Fruit fly (Drosophila melanogaster): ENCODE measurements around the gene CanB.

Gene CanB

dm6 chrX:5332259-5332862 is at the start of gene CanB:
CanB (plus strand) TSS chrX:5332499.
- TF ChIP-seq ttk (optimal IDR thresholded peaks at IDR 0.05) (no peak), psq (optimal IDR thresholded peaks at IDR 0.05) (no peak), insv (optimal IDR thresholded peaks at IDR 0.05) (no peak), Myc (optimal IDR thresholded peaks at IDR 0.05) (no peak), h (optimal IDR thresholded peaks at IDR 0.05) (no peak), Sin3A (optimal IDR thresholded peaks at IDR 0.05) (no peak)

DNA sequence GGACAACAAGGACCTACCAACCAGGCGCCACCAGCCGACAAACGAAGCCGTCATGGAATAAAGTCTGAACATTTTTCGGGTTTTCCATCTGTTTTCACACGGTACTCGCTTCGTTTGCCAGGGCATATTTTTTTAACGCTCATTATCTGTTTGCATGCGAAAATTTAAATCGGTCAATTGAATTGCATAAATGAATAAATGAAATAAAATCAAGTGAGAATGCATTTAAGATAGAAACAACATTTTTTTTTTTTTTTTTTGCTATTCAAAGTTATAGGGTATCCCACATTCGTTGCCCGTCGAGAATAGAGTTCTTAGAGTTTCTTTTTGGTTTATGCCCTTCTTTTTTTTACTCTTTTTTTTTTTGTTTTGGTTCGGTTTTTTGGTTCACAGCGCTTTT is 46.5 kb upstream of the CanB start:
- TF ChIP-seq insv (optimal IDR thresholded peaks at IDR 0.05) (no peak), psq (optimal IDR thresholded peaks at IDR 0.05) (no peak)

DNA sequence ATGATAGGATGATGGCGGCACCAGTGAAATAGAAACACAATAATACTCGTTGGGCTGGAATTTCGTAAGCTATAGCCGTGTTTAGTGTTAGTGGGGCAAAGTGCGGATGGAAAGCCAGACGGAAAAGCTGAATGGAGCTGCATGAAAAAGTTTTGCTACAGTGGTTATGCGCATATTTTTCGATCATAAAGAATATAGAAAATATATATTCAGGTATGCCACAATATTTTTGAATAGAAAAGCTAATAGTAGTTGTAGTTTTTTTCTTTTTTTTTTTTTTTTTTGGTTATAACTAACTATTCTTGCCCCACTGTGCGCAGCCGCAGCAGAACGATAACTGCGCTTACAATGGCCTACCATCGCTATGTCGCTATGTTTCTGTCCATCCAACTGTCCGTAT is 45.8 kb upstream of the CanB start:
- TF ChIP-seq insv (optimal IDR thresholded peaks at IDR 0.05) (no peak), Myc (optimal IDR thresholded peaks at IDR 0.05) (no peak), Sin3A (optimal IDR thresholded peaks at IDR 0.05) (no peak), psq (optimal IDR thresholded peaks at IDR 0.05) (no peak), ttk (optimal IDR thresholded peaks at IDR 0.05) (no peak), h (optimal IDR thresholded peaks at IDR 0.05) (no peak)

- TF ChIP-seq insv (optimal IDR thresholded peaks at IDR 0.05) (no peak), psq (optimal IDR thresholded peaks at IDR 0.05) (no peak), ttk (optimal IDR thresholded peaks at IDR 0.05) (no peak), h (optimal IDR thresholded peaks at IDR 0.05) (no peak), Myc (optimal IDR thresholded peaks at IDR 0.05) (no peak), Sin3A (optimal IDR thresholded peaks at IDR 0.05) (no peak)
Observed at dm6 chrX:5289692-5290091, 42.6 kb upstream of the CanB start.

dm6 chrX:5293141-5293540 is 39.2 kb upstream of the CanB start:
- TF ChIP-seq Myc (optimal IDR thresholded peaks at IDR 0.05), result no peak
- no peak for TF ChIP-seq h (optimal IDR thresholded peaks at IDR 0.05)
- TF ChIP-seq ttk (optimal IDR thresholded peaks at IDR 0.05), result no peak

- TF ChIP-seq Myc (optimal IDR thresholded peaks at IDR 0.05), result no peak
- TF ChIP-seq insv (optimal IDR thresholded peaks at IDR 0.05), result no peak
- TF ChIP-seq psq (optimal IDR thresholded peaks at IDR 0.05), result no peak
Observed at dm6 chrX:5295766-5296165, 36.5 kb upstream of the CanB start, which contains the start of gene CG42749. CG42749 (plus strand) TSS chrX:5296066.

DNA sequence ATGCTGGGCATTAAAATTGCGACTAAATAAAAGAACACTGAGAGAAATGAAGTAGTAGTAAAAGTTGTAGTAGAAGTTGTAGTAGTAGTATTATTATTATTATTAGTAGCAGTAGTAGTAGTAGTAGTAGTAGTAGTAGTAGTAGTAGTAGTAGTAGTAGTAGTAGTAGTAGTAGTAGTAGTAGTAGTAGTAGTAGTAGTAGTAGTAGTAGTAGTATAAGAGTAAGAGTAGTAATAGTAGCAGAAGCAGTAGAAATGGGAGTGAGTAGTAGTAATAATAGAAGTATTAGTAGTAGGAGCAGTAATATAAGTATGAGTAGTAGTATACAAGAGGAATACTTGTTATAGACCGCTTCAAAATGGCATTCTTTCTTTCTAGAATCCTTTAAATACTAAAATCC is 32.3 kb upstream of the CanB start:
- no peak for TF ChIP-seq Sin3A (optimal IDR thresholded peaks at IDR 0.05)
- TF ChIP-seq Myc (optimal IDR thresholded peaks at IDR 0.05), result no peak
- TF ChIP-seq insv (optimal IDR thresholded peaks at IDR 0.05), result no peak
- no peak for TF ChIP-seq ttk (optimal IDR thresholded peaks at IDR 0.05)
- no peak for TF ChIP-seq psq (optimal IDR thresholded peaks at IDR 0.05)

DNA sequence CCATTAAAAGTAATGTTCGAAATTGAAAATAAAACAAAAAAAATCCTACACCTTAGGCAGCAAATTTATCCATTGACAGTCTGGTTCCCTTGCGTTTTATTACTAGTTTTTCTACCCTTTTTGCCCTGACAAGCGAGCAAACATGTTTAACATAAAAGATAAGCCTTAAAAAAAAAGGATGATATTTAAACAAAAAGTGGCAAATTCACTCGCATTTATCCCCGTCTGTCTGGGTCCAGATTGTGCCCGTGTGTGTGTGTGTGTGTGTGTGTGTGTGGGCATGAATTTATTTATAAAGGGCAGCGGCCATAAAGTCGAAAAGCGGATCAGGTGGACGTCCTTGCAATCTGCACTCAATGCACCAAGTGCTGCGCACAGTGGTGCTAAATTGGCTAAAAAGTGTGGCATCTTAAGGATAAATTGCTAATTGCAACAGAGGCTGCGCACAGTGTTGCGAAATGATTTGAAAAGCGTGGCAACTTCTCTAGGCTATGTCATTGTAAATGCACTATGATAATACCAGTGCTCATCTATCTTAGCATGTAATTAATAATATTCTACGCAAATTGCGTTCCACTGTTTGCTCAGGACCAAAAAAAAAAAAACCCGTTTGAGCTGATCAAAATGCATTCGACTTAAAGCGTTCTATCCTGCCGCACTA is 31.5 kb upstream of the CanB start:
- TF ChIP-seq h (optimal IDR thresholded peaks at IDR 0.05) (no peak), insv (optimal IDR thresholded peaks at IDR 0.05) (no peak), Myc (optimal IDR thresholded peaks at IDR 0.05) (no peak), psq (optimal IDR thresholded peaks at IDR 0.05) (no peak), Sin3A (optimal IDR thresholded peaks at IDR 0.05) (no peak), ttk (optimal IDR thresholded peaks at IDR 0.05) (no peak)

DNA sequence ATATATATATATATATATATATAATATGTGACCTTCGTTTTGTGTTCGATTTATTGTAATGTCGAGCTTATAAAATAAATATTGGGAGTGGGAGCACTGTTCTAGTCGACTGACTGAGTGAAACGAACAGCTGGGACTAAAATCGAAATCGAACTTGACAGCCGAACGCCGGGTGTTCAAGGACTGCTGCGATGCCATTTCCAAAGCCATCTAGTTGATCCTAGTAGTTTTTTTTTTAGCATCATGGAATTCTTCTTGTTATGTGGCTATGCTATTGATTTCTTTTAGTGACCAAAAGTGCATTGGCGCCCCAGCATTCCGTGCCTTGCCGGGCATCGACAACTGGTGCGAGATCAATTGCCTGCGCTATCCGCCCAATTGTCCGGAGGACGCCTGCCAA is 26.7 kb upstream of the CanB start, which contains the start of gene CG3323:
CG3323 (minus strand) TSS at position 101 of the 400 bp plus-strand sequence.
- TF ChIP-seq ttk (optimal IDR thresholded peaks at IDR 0.05), result no peak
- no peak for TF ChIP-seq insv (optimal IDR thresholded peaks at IDR 0.05)
- no peak for TF ChIP-seq Sin3A (optimal IDR thresholded peaks at IDR 0.05)
- TF ChIP-seq psq (optimal IDR thresholded peaks at IDR 0.05), result no peak
- TF ChIP-seq h (optimal IDR thresholded peaks at IDR 0.05), result no peak
- TF ChIP-seq Myc (optimal IDR thresholded peaks at IDR 0.05), result no peak

DNA sequence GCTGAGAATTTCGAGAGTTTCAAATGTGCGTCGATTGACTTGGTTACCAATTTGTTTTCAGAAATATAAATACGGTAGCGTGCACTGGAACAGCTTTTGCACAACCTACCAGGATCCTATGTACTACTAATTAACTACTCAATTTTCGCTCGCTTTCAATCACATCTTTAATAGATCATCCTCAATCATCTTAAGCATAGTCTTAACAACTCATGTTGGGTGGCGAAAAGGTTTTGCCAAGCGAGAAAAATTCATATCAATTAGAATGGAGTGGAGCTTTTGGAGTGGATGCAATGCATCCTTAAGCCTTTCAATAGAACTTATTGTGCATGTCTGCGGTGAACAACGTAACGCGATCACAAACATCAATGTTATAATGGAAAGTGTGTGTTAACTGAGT is 25.0 kb upstream of the CanB start, which contains the start of gene CG17764:
CG17764 (minus strand) TSS at position 101 of the 400 bp plus-strand sequence.
- no peak for TF ChIP-seq insv (optimal IDR thresholded peaks at IDR 0.05)
- no peak for TF ChIP-seq Myc (optimal IDR thresholded peaks at IDR 0.05)
- TF ChIP-seq h (optimal IDR thresholded peaks at IDR 0.05), result no peak
- TF ChIP-seq Sin3A (optimal IDR thresholded peaks at IDR 0.05), result no peak
- no peak for TF ChIP-seq ttk (optimal IDR thresholded peaks at IDR 0.05)

dm6 chrX:5308963-5309362 is 23.3 kb upstream of the CanB start, which contains the start of the genes Cdk7 and snf:
Cdk7 (minus strand) TSS chrX:5308983.
snf (plus strand) TSS chrX:5309242.
- TF ChIP-seq h (optimal IDR thresholded peaks at IDR 0.05), result no peak
- TF ChIP-seq psq (optimal IDR thresholded peaks at IDR 0.05), result no peak
- TF ChIP-seq insv (optimal IDR thresholded peaks at IDR 0.05), result no peak
- TF ChIP-seq Myc (optimal IDR thresholded peaks at IDR 0.05), result no peak

DNA sequence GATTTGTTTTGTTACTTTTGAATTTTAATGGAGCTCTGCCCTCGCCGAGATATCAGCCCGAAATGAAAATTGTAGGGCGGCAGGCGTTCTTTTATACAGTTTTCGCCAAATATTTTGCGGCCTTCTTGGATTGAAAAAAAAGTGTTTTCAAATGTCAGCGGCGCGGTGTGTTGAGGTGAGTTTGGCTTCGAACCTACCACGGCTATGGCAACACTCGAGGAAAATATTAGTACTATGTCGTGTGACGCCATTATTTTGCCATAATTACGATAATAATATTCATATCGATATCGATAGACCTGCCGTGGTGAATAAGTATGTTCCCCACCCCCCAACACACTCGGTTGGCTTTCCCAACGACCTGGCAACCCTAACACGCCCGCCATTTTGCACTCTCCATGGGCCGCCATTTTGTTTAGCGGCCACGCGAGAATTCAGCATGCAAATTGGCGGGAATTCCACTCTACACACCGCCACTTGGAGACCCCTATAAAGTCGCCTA is 20.4 kb upstream of the CanB start, which contains the start of the genes TrxT and dhd:
TrxT (minus strand) TSS at position 51 of the 502 bp plus-strand sequence.
dhd (plus strand) TSS at position 334 of the 502 bp plus-strand sequence.
- TF ChIP-seq h (optimal IDR thresholded peaks at IDR 0.05) (no peak), ttk (optimal IDR thresholded peaks at IDR 0.05) (no peak), insv (optimal IDR thresholded peaks at IDR 0.05) (no peak), Myc (optimal IDR thresholded peaks at IDR 0.05) (no peak), Sin3A (optimal IDR thresholded peaks at IDR 0.05) (no peak), psq (optimal IDR thresholded peaks at IDR 0.05) (no peak)

DNA sequence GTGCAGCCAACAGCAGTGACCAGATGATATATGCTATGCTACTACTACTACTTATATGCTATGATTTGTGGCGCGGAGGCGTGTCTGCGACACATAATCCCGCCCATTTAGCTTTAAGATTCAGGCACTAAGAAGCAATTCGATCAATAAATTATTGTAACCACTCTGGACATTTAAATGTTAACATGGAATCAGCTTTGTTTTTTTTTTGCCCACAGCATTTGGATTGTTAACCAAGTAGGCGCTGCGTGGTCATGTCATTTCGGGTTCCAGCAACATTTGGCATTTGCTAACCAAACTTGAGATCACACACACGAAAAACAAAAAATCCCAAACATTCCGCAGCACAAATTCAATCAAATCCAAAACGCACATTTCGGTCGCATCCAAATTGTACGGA is 19.3 kb upstream of the CanB start, which contains the start of gene CG4198:
CG4198 (plus strand) TSS at position 301 of the 400 bp plus-strand sequence.
- TF ChIP-seq Sin3A (optimal IDR thresholded peaks at IDR 0.05), result no peak
- TF ChIP-seq insv (optimal IDR thresholded peaks at IDR 0.05), result no peak
- no peak for TF ChIP-seq Myc (optimal IDR thresholded peaks at IDR 0.05)
- no peak for TF ChIP-seq psq (optimal IDR thresholded peaks at IDR 0.05)
